Worm (Caenorhabditis elegans) whole organism, L4/young adult: Measurements from ENCODE around the gene C30A5.16.

Experiments used
- W03F9.2 ChIP-seq: fragments of 150-350 bp; optimal IDR thresholded peaks from 2 replicates; lab custom pipeline; 2014; ENCODE audit warnings: missing biosample characterization, missing genetic modification characterization
- dao-5 ChIP-seq: sonication (generic microtip); optimal IDR thresholded peaks from 2 replicates; lab custom pipeline; 2016; ENCODE audit warnings: missing genotype, missing genetic modification characterization, moderate library complexity, missing compliant biosample characterization

ce11 chrIII:8229480-8229879 is 11.5 kb downstream of the C30A5.16 start:
- TF ChIP-seq dao-5, result no peak
- TF ChIP-seq W03F9.2 (tag; lab: Kevin White, UChicago), result no peak
